Worm (Caenorhabditis elegans): ENCODE measurements around the gene F17C8.9.

DNA sequence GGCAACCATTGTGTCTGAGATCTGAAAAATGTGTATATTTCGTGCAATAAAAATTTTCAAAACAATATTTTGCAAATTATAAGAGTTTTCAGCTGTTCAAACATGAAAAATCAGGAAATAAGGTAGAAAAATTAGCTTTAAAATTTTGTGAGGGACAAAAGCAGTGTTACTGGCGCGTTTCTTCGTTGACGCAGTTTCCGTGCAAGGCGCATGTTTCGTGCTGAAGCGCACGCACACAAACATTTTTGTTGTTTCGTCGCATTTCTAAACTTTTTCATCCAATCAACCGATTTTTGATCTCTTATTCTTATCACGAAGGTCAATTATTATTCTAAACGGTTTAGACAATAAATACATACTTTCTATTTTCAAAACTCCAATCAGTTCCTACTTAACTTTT lies 40.9 kb upstream of the F17C8.9 start, which contains the start of gene nifk-1:
- TF ChIP-seq nhr-11 (tag; optimal IDR thresholded peaks at IDR 0.05) (no peak), lin-14 (GFP tag; optimal IDR thresholded peaks at IDR 0.05) (no peak), ces-1 (GFP tag; optimal IDR thresholded peaks at IDR 0.05) (no peak), fkh-4 (tag; optimal IDR thresholded peaks at IDR 0.05; ENCODE audit: borderline replicate concordance) (no peak), nhr-77 (tag; optimal IDR thresholded peaks at IDR 0.05) (peak; percentile 9)
